Fruit fly (Drosophila melanogaster): ENCODE data around the gene CG31751.
A peak's percentile ranks its signal among the peaks of the same experiment; 100 is the strongest.

CG31751 gene

DNA sequence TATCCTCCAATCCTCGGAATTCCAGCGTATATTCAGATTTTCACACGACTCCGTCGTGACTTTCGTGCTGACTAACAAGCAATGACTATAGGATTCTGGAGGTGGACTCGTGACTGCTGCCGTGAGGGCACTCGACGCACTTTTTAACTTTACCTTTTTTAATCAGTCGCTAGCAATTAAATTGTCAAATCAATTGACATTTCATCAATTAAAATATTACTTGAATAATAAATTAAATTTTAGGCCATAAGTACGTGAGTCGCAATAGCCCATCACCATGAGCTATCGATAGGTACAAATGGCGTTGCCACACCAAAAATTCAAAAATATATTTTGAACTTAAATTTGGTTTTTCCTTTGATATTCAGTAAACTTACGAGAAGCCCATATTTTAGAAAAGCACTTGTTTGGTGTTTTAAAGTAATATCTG is 28.6 kb downstream of the CG31751 start, which contains the start of gene Jwa (continued):
- no peak for TF ChIP-seq Kr (GFP tag; optimal IDR thresholded peaks at IDR 0.05)
- peak; percentile 88 for TF ChIP-seq ham (GFP tag; IDR thresholded peaks at IDR 0.05)
- peak; percentile 95 for TF ChIP-seq sob (GFP tag; IDR thresholded peaks at IDR 0.05)
- TF ChIP-seq CG10462 (GFP tag; optimal IDR thresholded peaks at IDR 0.05) = peak; percentile 77
- no peak for TF ChIP-seq pros (GFP tag; optimal IDR thresholded peaks at IDR 0.05)
- peak; percentile 93 for TF ChIP-seq CG2889 (GFP tag; IDR thresholded peaks at IDR 0.05)
- TF ChIP-seq Asciz (GFP tag; optimal IDR thresholded peaks at IDR 0.05) = peak; percentile 19
- TF ChIP-seq knrl (GFP tag; IDR thresholded peaks at IDR 0.05; ENCODE audit: partially characterized antibody) = peak; percentile 100
- TF ChIP-seq Gsc (GFP tag; IDR thresholded peaks at IDR 0.05) = peak; percentile 72
- TF ChIP-seq Mrtf (GFP tag; IDR thresholded peaks at IDR 0.05) = peak; percentile 84
- TF ChIP-seq CG18599 (GFP tag; optimal IDR thresholded peaks at IDR 0.05) = peak; percentile 78
- TF ChIP-seq CG13894 (tag; optimal IDR thresholded peaks at IDR 0.05) = peak; percentile 85
- peak; percentile 91 for TF ChIP-seq ranshi (GFP tag; IDR thresholded peaks at IDR 0.05)
- TF ChIP-seq jumu (GFP tag; optimal IDR thresholded peaks at IDR 0.05) = peak; percentile 88
- TF ChIP-seq CG4282 (GFP tag; optimal IDR thresholded peaks at IDR 0.05) = peak; percentile 82
- TF ChIP-seq Doc3 (GFP tag; IDR thresholded peaks at IDR 0.05; ENCODE audit: partially characterized antibody) = peak; percentile 100
- peak; percentile 98 for TF ChIP-seq BEAF-32 (GFP tag; optimal IDR thresholded peaks at IDR 0.05)
- peak; percentile 77 for TF ChIP-seq fd3F (GFP tag; optimal IDR thresholded peaks at IDR 0.05)
- TF ChIP-seq CG10543 (GFP tag; optimal IDR thresholded peaks at IDR 0.05) = peak; percentile 94
- peak; percentile 87 for TF ChIP-seq C15 (GFP tag; IDR thresholded peaks at IDR 0.05)
- peak; percentile 92 for TF ChIP-seq zfh1 (GFP tag; IDR thresholded peaks at IDR 0.05)
- peak; percentile 87 for TF ChIP-seq fd96Cb (tag; optimal IDR thresholded peaks at IDR 0.05)
- peak; percentile 93 for TF ChIP-seq CHES-1-like (GFP tag; optimal IDR thresholded peaks at IDR 0.05)
- peak; percentile 100 for TF ChIP-seq Dll (GFP tag; IDR thresholded peaks at IDR 0.05; ENCODE audit: partially characterized antibody)
- no peak for TF ChIP-seq CG12071 (GFP tag; optimal IDR thresholded peaks at IDR 0.05)
- peak; percentile 90 for TF ChIP-seq Atf-2 (GFP tag; optimal IDR thresholded peaks at IDR 0.05)
- TF ChIP-seq NfI (GFP tag; optimal IDR thresholded peaks at IDR 0.05) = peak; percentile 96
- TF ChIP-seq CG17385 (GFP tag; optimal IDR thresholded peaks at IDR 0.05) = peak; percentile 90
- no peak for TF ChIP-seq exex (tag; optimal IDR thresholded peaks at IDR 0.05)
- peak; percentile 88 for TF ChIP-seq H15 (GFP tag; IDR thresholded peaks at IDR 0.05)
- TF ChIP-seq CG7987 (GFP tag; optimal IDR thresholded peaks at IDR 0.05) = peak; percentile 61
- TF ChIP-seq wor (GFP tag; IDR thresholded peaks at IDR 0.05) = peak; percentile 80
- TF ChIP-seq pita (GFP tag; optimal IDR thresholded peaks at IDR 0.05) = no peak
- peak; percentile 61 for TF ChIP-seq cwo (GFP tag; optimal IDR thresholded peaks at IDR 0.05)
- peak; percentile 81 for TF ChIP-seq CG2116 (GFP tag; optimal IDR thresholded peaks at IDR 0.05)
- no peak for TF ChIP-seq luna (GFP tag; optimal IDR thresholded peaks at IDR 0.05)
- peak; percentile 70 for TF ChIP-seq ro (GFP tag; IDR thresholded peaks at IDR 0.05)
- peak; percentile 73 for TF ChIP-seq disco-r (GFP tag; optimal IDR thresholded peaks at IDR 0.05)
- TF ChIP-seq tio (GFP tag; optimal IDR thresholded peaks at IDR 0.05) = peak; percentile 95
- peak; percentile 98 for TF ChIP-seq Optix (GFP tag; IDR thresholded peaks at IDR 0.05)
- peak; percentile 93 for TF ChIP-seq CG34422 (GFP tag; IDR thresholded peaks at IDR 0.05)
- peak; percentile 95 for TF ChIP-seq chn (GFP tag; optimal IDR thresholded peaks at IDR 0.05)
- peak; percentile 88 for TF ChIP-seq dysf (GFP tag; IDR thresholded peaks at IDR 0.05)
- no peak for TF ChIP-seq CG1832 (GFP tag; optimal IDR thresholded peaks at IDR 0.05)
- TF ChIP-seq Aef1 (GFP tag; IDR thresholded peaks at IDR 0.05) = peak; percentile 91
- TF ChIP-seq CG10431 (GFP tag; optimal IDR thresholded peaks at IDR 0.05) = peak; percentile 52
- peak; percentile 93 for TF ChIP-seq ems (GFP tag; optimal IDR thresholded peaks at IDR 0.05)
- TF ChIP-seq CoRest (tag; optimal IDR thresholded peaks at IDR 0.05) = peak; percentile 93
- peak; percentile 94 for TF ChIP-seq ci (GFP tag; IDR thresholded peaks at IDR 0.05)
- peak; percentile 94 for TF ChIP-seq Antp (GFP tag; optimal IDR thresholded peaks at IDR 0.05)
- TF ChIP-seq gem (tag; optimal IDR thresholded peaks at IDR 0.05) = peak; percentile 98

Measured in whole organism, embryonic.